Worm (Caenorhabditis elegans) whole organism, L1 larva: ENCODE results near the gene C28C12.12.

Source experiments
- ama-1 ChIP-seq: fragments of 150-350 bp; optimal IDR thresholded peaks from 2 replicates; lab custom pipeline; 2014
- ceh-82 ChIP-seq, 3 experiments: fragments of 150-350 bp in 1 of 3; sonication (generic microtip) in 2 of 3; optimal IDR thresholded peaks; 2 replicates each; lab custom pipeline; 2014 to 2017; ENCODE audit warnings: missing biosample characterization in 3 of 3, missing genetic modification characterization in 3 of 3
- ets-5 ChIP-seq: fragments of 200-800 bp; sonication (Bioruptor generic); IDR thresholded peaks from 2 replicates; pipeline ENCODE4 v1.3.6; 2022; ENCODE audit warnings: missing genetic modification characterization, missing compliant biosample characterization
- fos-1 ChIP-seq: fragments of 150-350 bp; optimal IDR thresholded peaks from 2 replicates; lab custom pipeline; 2014; ENCODE audit warnings: missing biosample characterization, missing genetic modification characterization
- jun-1 ChIP-seq: fragments of 150-350 bp; optimal IDR thresholded peaks from 2 replicates; lab custom pipeline; 2014; ENCODE audit warnings: missing biosample characterization, missing genetic modification reagents, missing genetic modification characterization
- lin-13 ChIP-seq: fragments of 150-350 bp; optimal IDR thresholded peaks from 2 replicates; lab custom pipeline; 2014; ENCODE audit warnings: missing biosample characterization, missing genetic modification reagents, missing genetic modification characterization
- lin-15B ChIP-seq: fragments of 150-350 bp; sonication (generic microtip); optimal IDR thresholded peaks from 3 replicates; lab custom pipeline; 2014; ENCODE audit warnings: missing biosample characterization, missing genetic modification characterization
- lin-39 ChIP-seq: fragments of 150-350 bp; optimal IDR thresholded peaks from 2 replicates; lab custom pipeline; 2014; ENCODE audit warnings: missing biosample characterization, missing genetic modification reagents, missing genetic modification characterization
- nhr-76 ChIP-seq: sonication (generic microtip); optimal IDR thresholded peaks from 2 replicates; lab custom pipeline; 2017; ENCODE audit warnings: missing biosample characterization, missing genetic modification characterization
- pag-3 ChIP-seq: sonication (generic microtip); optimal IDR thresholded peaks from 2 replicates; lab custom pipeline; 2017; ENCODE audit warnings: missing genetic modification characterization, mild to moderate bottlenecking, missing compliant biosample characterization, antibody characterized with exemption, borderline replicate concordance; ENCODE audit not compliant: insufficient read depth
- pqm-1 ChIP-seq: sonication (generic microtip); optimal IDR thresholded peaks from 3 replicates; lab custom pipeline; 2017; ENCODE audit warnings: missing biosample characterization, missing genetic modification characterization
- snpc-4 ChIP-seq: fragments of 150-350 bp; optimal IDR thresholded peaks from 2 replicates; lab custom pipeline; 2014; ENCODE audit warnings: missing biosample characterization, missing genetic modification characterization
- sptf-1 ChIP-seq: fragments of 150-350 bp; optimal IDR thresholded peaks from 2 replicates; lab custom pipeline; 2014; ENCODE audit warnings: missing biosample characterization, missing genetic modification characterization
- unc-130 ChIP-seq: fragments of 150-350 bp; optimal IDR thresholded peaks from 2 replicates; lab custom pipeline; 2017; ENCODE audit warnings: missing biosample characterization, missing genetic modification characterization, inconsistent platforms

- TF ChIP-seq lin-13 (GFP tag; lab: Kevin White, UChicago) (no peak), snpc-4 (tag; lab: Kevin White, UChicago) (no peak), lin-39 (tag; lab: Kevin White, UChicago) (no peak), lin-15B (tag; lab: Kevin White, UChicago) (no peak), nhr-76 (tag; lab: Kevin White, UChicago) (no peak), pqm-1 (tag; lab: Kevin White, UChicago) (no peak), ceh-82 (tag; optimal IDR thresholded peaks at IDR 0.05; lab: Kevin White, UChicago) (no peak), unc-130 (tag; lab: Kevin White, UChicago) (no peak), ama-1 (no peak), jun-1 (tag; lab: Kevin White, UChicago) (no peak), sptf-1 (tag; lab: Kevin White, UChicago) (no peak), pag-3 (no peak), fos-1 (no peak), ets-5 (GFP tag; lab: Robert Waterston, UW) (no peak)
Observed at ce11 chrIV:8523981-8524380, 27.8 kb upstream of the C28C12.12 start.
